Worm (Caenorhabditis elegans) whole organism, young adult: ENCODE data around the gene F28B1.9.

Experiments
- F52B5.7 ChIP-seq: sonication (generic microtip); optimal IDR thresholded peaks from 2 replicates; lab custom pipeline; 2016; ENCODE audit warnings: mild to moderate bottlenecking, missing genetic modification characterization, missing compliant biosample characterization
- T07F8.4 ChIP-seq: sonication (generic microtip); optimal IDR thresholded peaks from 2 replicates; lab custom pipeline; 2016; ENCODE audit warnings: mild to moderate bottlenecking, missing genetic modification characterization, moderate library complexity, missing compliant biosample characterization
- Y53F4B.3 ChIP-seq: fragments of 200-800 bp; sonication (Bioruptor generic); IDR thresholded peaks from 2 replicates; pipeline ENCODE4 v1.3.6; 2022; ENCODE audit warnings: missing genetic modification reagents, missing genetic modification characterization, missing compliant biosample characterization
- Y95B8A.8 ChIP-seq: fragments of 200-800 bp; sonication (Bioruptor generic); IDR thresholded peaks from 2 replicates; pipeline ENCODE4 v1.3.6; 2022; ENCODE audit warnings: missing genetic modification reagents, missing genetic modification characterization, missing compliant biosample characterization
- ZK185.1 ChIP-seq: sonication (generic microtip); optimal IDR thresholded peaks from 2 replicates; lab custom pipeline; 2016; ENCODE audit warnings: mild to moderate bottlenecking, missing genetic modification characterization, missing compliant biosample characterization; ENCODE audit not compliant: poor library complexity, severe bottlenecking
- attf-6 ChIP-seq: fragments of 200-800 bp; sonication (Bioruptor generic); IDR thresholded peaks from 2 replicates; pipeline ENCODE4 v1.3.6; 2022; ENCODE audit warnings: missing genetic modification reagents, missing genetic modification characterization, missing compliant biosample characterization
- bed-1 ChIP-seq: fragments of 200-800 bp; sonication (Bioruptor generic); IDR thresholded peaks from 2 replicates; pipeline ENCODE4 v1.3.6; 2022; ENCODE audit warnings: missing genetic modification reagents, missing genetic modification characterization, missing compliant biosample characterization
- bed-2 ChIP-seq: fragments of 200-800 bp; sonication (Bioruptor generic); IDR thresholded peaks from 2 replicates; pipeline ENCODE4 v1.3.6; 2022; ENCODE audit warnings: missing genetic modification reagents, missing genetic modification characterization, missing compliant biosample characterization
- cebp-1 ChIP-seq, 2 experiments: fragments of 200-800 bp in 1 of 2; sonication (Bioruptor generic) in 1 of 2; sonication (generic microtip) in 1 of 2; IDR thresholded peaks in 1 of 2; optimal IDR thresholded peaks in 1 of 2; 2 replicates each; pipeline versions ENCODE4 v1.3.6 to Lab custom; 2017 to 2022; ENCODE audit warnings: missing compliant biosample characterization in 2 of 2, missing genetic modification characterization in 2 of 2, mild to moderate bottlenecking in 1 of 2, missing genetic modification reagents in 1 of 2, moderate library complexity in 1 of 2
- cebp-2 ChIP-seq: fragments of 200-800 bp; sonication (Bioruptor generic); IDR thresholded peaks from 2 replicates; pipeline ENCODE4 v1.3.6; 2022; ENCODE audit warnings: missing genetic modification characterization, missing compliant biosample characterization
- ceh-79 ChIP-seq: sonication (generic microtip); optimal IDR thresholded peaks from 2 replicates; lab custom pipeline; 2017; ENCODE audit warnings: mild to moderate bottlenecking, missing genetic modification characterization, missing compliant biosample characterization
- dpff-1 ChIP-seq: sonication (generic microtip); optimal IDR thresholded peaks from 2 replicates; lab custom pipeline; 2017; ENCODE audit warnings: mild to moderate bottlenecking, missing genetic modification characterization, missing compliant biosample characterization
- ekl-4 ChIP-seq: fragments of 200-800 bp; sonication (Bioruptor generic); IDR thresholded peaks from 2 replicates; pipeline ENCODE4 v1.3.6; 2022; ENCODE audit warnings: missing genetic modification reagents, missing genetic modification characterization, missing compliant biosample characterization
- ets-4 ChIP-seq: fragments of 200-800 bp; sonication (Bioruptor generic); optimal IDR thresholded peaks from 2 replicates; lab custom pipeline; 2018; ENCODE audit warnings: mild to moderate bottlenecking, missing genetic modification characterization, missing compliant biosample characterization
- fkh-3 ChIP-seq: sonication (generic microtip); optimal IDR thresholded peaks from 2 replicates; lab custom pipeline; 2016; ENCODE audit warnings: mild to moderate bottlenecking, missing genetic modification characterization, missing compliant biosample characterization
- hlh-12 ChIP-seq: sonication (generic microtip); optimal IDR thresholded peaks from 2 replicates; lab custom pipeline; 2016; ENCODE audit warnings: missing genetic modification characterization, missing compliant biosample characterization
- hlh-26 ChIP-seq: fragments of 200-800 bp; sonication (Bioruptor generic); conservative IDR thresholded peaks from 2 replicates; pipeline ENCODE4 v1.3.6; 2022; ENCODE audit warnings: missing genetic modification reagents, missing genetic modification characterization, missing compliant biosample characterization
- hmg-1.2 ChIP-seq: fragments of 200-800 bp; sonication (Bioruptor generic); IDR thresholded peaks from 2 replicates; pipeline ENCODE4 v1.3.6; 2022; ENCODE audit warnings: missing genetic modification reagents, missing genetic modification characterization, missing compliant biosample characterization
- let-607 ChIP-seq, 2 experiments: fragments of 200-800 bp in 1 of 2; sonication (Bioruptor generic) in 1 of 2; sonication (generic microtip) in 1 of 2; optimal IDR thresholded peaks; 2 replicates each; lab custom pipeline; 2016 to 2018; ENCODE audit warnings: mild to moderate bottlenecking in 2 of 2, missing compliant biosample characterization in 2 of 2, missing genetic modification characterization in 2 of 2, moderate library complexity in 2 of 2, missing genotype in 1 of 2
- lsl-1 ChIP-seq: fragments of 200-800 bp; sonication (Bioruptor generic); optimal IDR thresholded peaks from 2 replicates; lab custom pipeline; 2018; ENCODE audit warnings: mild to moderate bottlenecking, missing genetic modification characterization, moderate library complexity, missing compliant biosample characterization
- madf-10 ChIP-seq: sonication (generic microtip); optimal IDR thresholded peaks from 2 replicates; lab custom pipeline; 2016; ENCODE audit warnings: mild to moderate bottlenecking, missing genetic modification characterization, missing compliant biosample characterization
- madf-6 ChIP-seq: fragments of 200-800 bp; sonication (Bioruptor generic); IDR thresholded peaks from 2 replicates; pipeline ENCODE4 v1.3.6; 2022; ENCODE audit warnings: missing genetic modification reagents, missing genetic modification characterization, missing compliant biosample characterization
- mcd-1 ChIP-seq: fragments of 200-800 bp; sonication (Bioruptor generic); IDR thresholded peaks from 2 replicates; pipeline ENCODE4 v1.3.6; 2022; ENCODE audit warnings: missing genetic modification reagents, missing genetic modification characterization, missing compliant biosample characterization
- nfya-1 ChIP-seq: sonication (generic microtip); optimal IDR thresholded peaks from 2 replicates; lab custom pipeline; 2017; ENCODE audit warnings: antibody characterized with exemption, missing compliant biosample characterization, missing genetic modification characterization, borderline replicate concordance; ENCODE audit not compliant: insufficient read depth
- nfya-2 ChIP-seq: fragments of 200-800 bp; sonication (Bioruptor generic); IDR thresholded peaks from 2 replicates; pipeline ENCODE4 v1.3.6; 2022; ENCODE audit warnings: missing genetic modification reagents, missing genetic modification characterization, missing compliant biosample characterization
- nhr-80 ChIP-seq: sonication (generic microtip); optimal IDR thresholded peaks from 2 replicates; lab custom pipeline; 2016; ENCODE audit warnings: missing genetic modification characterization, missing compliant biosample characterization
- nhr-90 ChIP-seq: sonication (generic microtip); optimal IDR thresholded peaks from 2 replicates; lab custom pipeline; 2016; ENCODE audit warnings: missing genotype, mild to moderate bottlenecking, missing genetic modification characterization, missing compliant biosample characterization
- rcor-1 ChIP-seq: fragments of 200-800 bp; sonication (Bioruptor generic); IDR thresholded peaks from 2 replicates; pipeline ENCODE4 v1.3.6; 2022; ENCODE audit warnings: missing genetic modification reagents, missing genetic modification characterization, missing compliant biosample characterization
- snpc-4 ChIP-seq, 5 experiments: fragments of 150-350 bp in 1 of 5; sonication (generic microtip) in 4 of 5; optimal IDR thresholded peaks; 2 replicates each; lab custom pipeline; 2014 to 2018; ENCODE audit warnings: missing genetic modification characterization in 5 of 5, missing biosample characterization in 3 of 5, antibody characterized with exemption in 2 of 5, mild to moderate bottlenecking in 2 of 5, missing compliant biosample characterization in 2 of 5, missing genotype in 2 of 5, moderate library complexity in 2 of 5, missing genetic modification reagents in 1 of 5
- tbp1 ChIP-seq: fragments of 200-800 bp; sonication (Bioruptor generic); optimal IDR thresholded peaks from 2 replicates; lab custom pipeline; 2018; ENCODE audit warnings: mild to moderate bottlenecking, missing genetic modification characterization, missing compliant biosample characterization
- tbx-9 ChIP-seq: sonication (generic microtip); optimal IDR thresholded peaks from 2 replicates; lab custom pipeline; 2016; ENCODE audit warnings: borderline replicate concordance, missing genetic modification characterization, inconsistent platforms, missing compliant biosample characterization
- zfh-2 ChIP-seq: fragments of 200-800 bp; sonication (Bioruptor generic); conservative IDR thresholded peaks from 2 replicates; pipeline ENCODE4 v1.3.6; 2022; ENCODE audit warnings: missing genetic modification reagents, missing genetic modification characterization, missing compliant biosample characterization
- ztf-26 ChIP-seq: sonication (generic microtip); optimal IDR thresholded peaks from 2 replicates; lab custom pipeline; 2017; ENCODE audit warnings: missing genetic modification characterization, missing compliant biosample characterization

F28B1.9 gene

ce11 chrV:17075900-17076299 lies 14.2 kb downstream of the F28B1.9 start, which contains the start of gene str-125:
Gene str-125 (minus strand): TSS chrV:17076000.
- TF ChIP-seq ekl-4 (no peak), nhr-80 (tag; lab: Kevin White, UChicago) (no peak), madf-10 (no peak), attf-6 (GFP tag; lab: Robert Waterston, UW) (no peak), hlh-12 (tag; lab: Kevin White, UChicago) (no peak), nhr-90 (tag; lab: Kevin White, UChicago) (no peak), cebp-1 (GFP tag; IDR thresholded peaks at IDR 0.05; lab: Robert Waterston, UW) (no peak), cebp-1 (tag; optimal IDR thresholded peaks at IDR 0.05; lab: Kevin White, UChicago) (no peak), nfya-1 (tag; lab: Kevin White, UChicago) (no peak), rcor-1 (GFP tag; lab: Robert Waterston, UW) (no peak), hmg-1.2 (no peak), nfya-2 (GFP tag; lab: Robert Waterston, UW) (no peak), dpff-1 (no peak)

ce11 chrV:17077889-17078288 lies 16.2 kb downstream of the F28B1.9 start, which contains the start of gene T05E12.3:
Gene T05E12.3 (minus strand): TSS chrV:17077989.
- TF ChIP-seq lsl-1 = no peak
- TF ChIP-seq madf-6 (GFP tag; lab: Robert Waterston, UW) = no peak
- no peak for TF ChIP-seq bed-2 (GFP tag; lab: Robert Waterston, UW)
- TF ChIP-seq nhr-90 (tag; lab: Kevin White, UChicago) = no peak
- TF ChIP-seq ZK185.1 (tag; lab: Kevin White, UChicago) = no peak
- TF ChIP-seq tbp1 = no peak
- TF ChIP-seq ceh-79 (tag; lab: Kevin White, UChicago) = no peak
- no peak for TF ChIP-seq cebp-2
- TF ChIP-seq zfh-2 = no peak
- no peak for TF ChIP-seq mcd-1 (GFP tag; lab: Robert Waterston, UW)
- no peak for TF ChIP-seq snpc-4 (GFP tag; optimal IDR thresholded peaks at IDR 0.05; lab: Kevin White, UChicago)
- TF ChIP-seq snpc-4 (tag; optimal IDR thresholded peaks at IDR 0.05; lab: Kevin White, UChicago) = peak in 1 of 4 experiments; percentile 50
- no peak for TF ChIP-seq tbx-9 (tag; lab: Kevin White, UChicago)
- TF ChIP-seq nhr-80 (tag; lab: Kevin White, UChicago) = peak; percentile 42

- TF ChIP-seq ets-4 (GFP tag; lab: Kevin White, UChicago) = no peak
- TF ChIP-seq bed-1 (GFP tag; lab: Robert Waterston, UW) = no peak
- no peak for TF ChIP-seq attf-6 (GFP tag; lab: Robert Waterston, UW)
- no peak for TF ChIP-seq fkh-3
- no peak for TF ChIP-seq T07F8.4 (tag; lab: Kevin White, UChicago)
- no peak for TF ChIP-seq hlh-26
- no peak for TF ChIP-seq nfya-1 (tag; lab: Kevin White, UChicago)
- TF ChIP-seq snpc-4 (GFP tag; optimal IDR thresholded peaks at IDR 0.05; lab: Kevin White, UChicago) = no peak
- TF ChIP-seq snpc-4 (tag; optimal IDR thresholded peaks at IDR 0.05; lab: Kevin White, UChicago) = no peak
- no peak for TF ChIP-seq ztf-26
- no peak for TF ChIP-seq let-607 (tag; optimal IDR thresholded peaks at IDR 0.05; lab: Kevin White, UChicago)
- TF ChIP-seq cebp-2 = no peak
- no peak for TF ChIP-seq F52B5.7 (tag; lab: Kevin White, UChicago)
- TF ChIP-seq Y53F4B.3 (GFP tag; lab: Robert Waterston, UW) = no peak
- no peak for TF ChIP-seq Y95B8A.8 (GFP tag; lab: Robert Waterston, UW)
Observed at ce11 chrV:17079795-17080194, 18.1 kb downstream of the F28B1.9 start, which contains the start of gene srw-20. Gene srw-20 (minus strand): TSS chrV:17079895.
